Worm (Caenorhabditis elegans) whole organism, early embryonic: Measurements from ENCODE around the gene bus-2.

Experiments used
- B0310.2 ChIP-seq: sonication (generic microtip); optimal IDR thresholded peaks from 2 replicates; lab custom pipeline; 2016; ENCODE audit warnings: mild to moderate bottlenecking, missing genetic modification characterization, missing compliant biosample characterization
- F13C5.2 ChIP-seq: sonication (generic microtip); optimal IDR thresholded peaks from 2 replicates; lab custom pipeline; 2017; ENCODE audit warnings: mild to moderate bottlenecking, missing genetic modification characterization, inconsistent platforms, missing compliant biosample characterization
- aly-1 ChIP-seq: sonication (generic microtip); optimal IDR thresholded peaks from 2 replicates; lab custom pipeline; 2016; ENCODE audit warnings: missing genetic modification characterization, missing compliant biosample characterization
- ama-1 ChIP-seq: fragments of 150-350 bp; optimal IDR thresholded peaks from 2 replicates; lab custom pipeline; 2014
- ceh-13 ChIP-seq: fragments of 200-800 bp; sonication (Bioruptor generic); optimal IDR thresholded peaks from 2 replicates; lab custom pipeline; 2018; ENCODE audit warnings: mild to moderate bottlenecking, missing genetic modification characterization, missing compliant biosample characterization
- flt-1 ChIP-seq: fragments of 200-800 bp; sonication (Bioruptor generic); IDR thresholded peaks from 2 replicates; pipeline ENCODE4 v1.3.6; 2022; ENCODE audit warnings: missing genetic modification characterization, missing compliant biosample characterization
- hmbx-1 ChIP-seq: sonication (generic microtip); optimal IDR thresholded peaks from 2 replicates; lab custom pipeline; 2016; ENCODE audit warnings: mild to moderate bottlenecking, missing genetic modification characterization, missing compliant biosample characterization
- hmg-4 ChIP-seq: fragments of 200-800 bp; sonication (Bioruptor generic); optimal IDR thresholded peaks from 2 replicates; lab custom pipeline; 2018; ENCODE audit warnings: mild to moderate bottlenecking, missing genetic modification characterization, missing compliant biosample characterization
- hnd-1 ChIP-seq: sonication (generic microtip); optimal IDR thresholded peaks from 2 replicates; lab custom pipeline; 2016; ENCODE audit warnings: missing genetic modification characterization, missing compliant biosample characterization
- pes-1 ChIP-seq: fragments of 200-800 bp; sonication (Bioruptor generic); IDR thresholded peaks from 2 replicates; pipeline ENCODE4 v1.3.6; 2022; ENCODE audit warnings: missing genetic modification reagents, missing genetic modification characterization, missing compliant biosample characterization
- tbx-11 ChIP-seq: fragments of 200-800 bp; sonication (Bioruptor generic); IDR thresholded peaks from 2 replicates; pipeline ENCODE4 v1.3.6; 2022; ENCODE audit warnings: missing genetic modification characterization, missing compliant biosample characterization

DNA sequence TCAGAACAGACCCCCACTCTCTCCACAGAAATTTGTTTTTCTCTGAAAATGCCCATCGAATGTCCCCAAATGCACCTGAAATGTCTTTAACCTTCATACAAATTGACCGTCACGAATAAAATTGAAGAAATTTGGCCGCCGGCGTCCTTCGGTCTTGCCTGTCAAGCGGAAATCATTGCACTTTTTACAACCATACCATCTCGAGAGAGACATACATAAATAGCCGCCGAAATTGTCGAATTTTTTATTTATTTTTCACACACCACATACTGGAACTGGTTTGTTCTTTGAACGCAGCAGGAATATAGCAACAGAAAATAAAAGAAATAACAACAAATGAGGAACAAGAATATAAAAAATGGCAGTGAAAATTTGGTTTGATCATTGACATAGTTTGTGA is 16.0 kb downstream of the bus-2 start:
- no peak for TF ChIP-seq hmbx-1 (tag; lab: Kevin White, UChicago)
- TF ChIP-seq ama-1 (lab: Kevin White, UChicago): no peak
- TF ChIP-seq hmg-4 (GFP tag; lab: Kevin White, UChicago): no peak
- no peak for TF ChIP-seq B0310.2 (tag; lab: Kevin White, UChicago)
- no peak for TF ChIP-seq F13C5.2
- TF ChIP-seq flt-1 (GFP tag; lab: Robert Waterston, UW): no peak
- no peak for TF ChIP-seq aly-1
- no peak for TF ChIP-seq tbx-11 (GFP tag; lab: Robert Waterston, UW)
- no peak for TF ChIP-seq hnd-1 (tag; lab: Kevin White, UChicago)
- no peak for TF ChIP-seq pes-1
- no peak for TF ChIP-seq ceh-13 (GFP tag; lab: Kevin White, UChicago)
